Fruit fly (Drosophila melanogaster) whole organism, embryonic: ENCODE results near the gene RpS26.

Experiments
- B-H2 ChIP-seq: fragments of 200-800 bp; sonication (Bioruptor generic); optimal IDR thresholded peaks from 2 replicates; lab custom pipeline; 2018; ENCODE audit warnings: missing biosample characterization, mild to moderate bottlenecking, missing genetic modification characterization
- CG10366 ChIP-seq: fragments of 200-800 bp; sonication (Bioruptor generic); IDR thresholded peaks from 2 replicates; pipeline ENCODE4 v1.3.6; 2022; ENCODE audit warnings: missing biosample characterization, missing genetic modification characterization
- CG11093 ChIP-seq: fragments of 200-800 bp; sonication (Bioruptor generic); IDR thresholded peaks from 3 replicates; pipeline ENCODE4 v1.3.6; 2022; ENCODE audit warnings: missing biosample characterization, missing genetic modification characterization
- CG13287 ChIP-seq: fragments of 200-800 bp; sonication (Bioruptor generic); IDR thresholded peaks from 2 replicates; pipeline ENCODE4 v1.3.6; 2022; ENCODE audit warnings: missing biosample characterization, missing genetic modification characterization; ENCODE audit not compliant: partially characterized antibody
- CG14014 ChIP-seq: fragments of 200-800 bp; sonication (Bioruptor generic); IDR thresholded peaks from 2 replicates; pipeline ENCODE4 v1.3.6; 2022; ENCODE audit warnings: missing biosample characterization, missing genetic modification characterization
- CG15601 ChIP-seq: fragments of 200-800 bp; sonication (Bioruptor generic); optimal IDR thresholded peaks from 3 replicates; lab custom pipeline; 2019; ENCODE audit warnings: missing biosample characterization, mild to moderate bottlenecking, missing genetic modification characterization, moderate library complexity
- CG1647 ChIP-seq: fragments of 200-800 bp; sonication (Bioruptor generic); optimal IDR thresholded peaks from 3 replicates; lab custom pipeline; 2016; ENCODE audit warnings: missing biosample characterization, missing genetic modification characterization
- CG16779 ChIP-seq: fragments of 200-800 bp; sonication (Bioruptor generic); IDR thresholded peaks from 2 replicates; pipeline ENCODE4 v1.3.6; 2022; ENCODE audit warnings: missing biosample characterization, missing genetic modification characterization
- CG17568 ChIP-seq: fragments of 200-800 bp; sonication (Bioruptor generic); optimal IDR thresholded peaks from 2 replicates; lab custom pipeline; 2018; ENCODE audit warnings: missing biosample characterization, mild to moderate bottlenecking, missing genetic modification characterization, moderate library complexity
- CG3281 ChIP-seq: fragments of 200-800 bp; sonication (Bioruptor generic); optimal IDR thresholded peaks from 3 replicates; lab custom pipeline; 2017; ENCODE audit warnings: missing biosample characterization, mild to moderate bottlenecking, missing genetic modification characterization
- CG34376 ChIP-seq: fragments of 200-800 bp; sonication (Bioruptor generic); optimal IDR thresholded peaks from 2 replicates; lab custom pipeline; 2018; ENCODE audit warnings: missing biosample characterization, mild to moderate bottlenecking, missing genetic modification characterization
- CG34422 ChIP-seq: fragments of 200-800 bp; sonication (Bioruptor generic); IDR thresholded peaks from 3 replicates; pipeline ENCODE4 v1.3.6; 2022; ENCODE audit warnings: missing biosample characterization, missing genetic modification characterization
- CG6791 ChIP-seq: fragments of 200-800 bp; sonication (Bioruptor generic); IDR thresholded peaks from 3 replicates; pipeline ENCODE4 v1.3.6; 2022; ENCODE audit warnings: missing biosample characterization, missing genetic modification characterization; ENCODE audit not compliant: partially characterized antibody
- CG6854 ChIP-seq: fragments of 200-800 bp; sonication (Bioruptor generic); optimal IDR thresholded peaks from 3 replicates; lab custom pipeline; 2017; ENCODE audit warnings: missing biosample characterization, mild to moderate bottlenecking, missing genetic modification characterization
- CG7271 ChIP-seq: fragments of 200-800 bp; sonication (Bioruptor generic); optimal IDR thresholded peaks from 2 replicates; lab custom pipeline; 2018; ENCODE audit warnings: missing biosample characterization, mild to moderate bottlenecking, missing genetic modification characterization, moderate library complexity
- CG7786 ChIP-seq: fragments of 200-800 bp; sonication (Bioruptor generic); optimal IDR thresholded peaks from 2 replicates; lab custom pipeline; 2016; ENCODE audit warnings: missing biosample characterization, missing genetic modification characterization
- CG7928 ChIP-seq: fragments of 200-800 bp; sonication (Bioruptor generic); optimal IDR thresholded peaks from 2 replicates; lab custom pipeline; 2017; ENCODE audit warnings: missing biosample characterization, mild to moderate bottlenecking, missing genetic modification characterization
- CG9932 ChIP-seq: fragments of 200-800 bp; sonication (Bioruptor generic); IDR thresholded peaks from 2 replicates; pipeline ENCODE4 v1.3.6; 2022; ENCODE audit warnings: missing biosample characterization, missing genetic modification characterization
- Dll ChIP-seq: fragments of 200-800 bp; sonication (Bioruptor generic); IDR thresholded peaks from 4 replicates; pipeline ENCODE4 v1.3.6; 2022; ENCODE audit warnings: missing biosample characterization, missing genetic modification characterization; ENCODE audit not compliant: partially characterized antibody
- Elba2 ChIP-seq: fragments of 200-800 bp; sonication (Bioruptor generic); optimal IDR thresholded peaks from 3 replicates; lab custom pipeline; 2016; ENCODE audit warnings: missing biosample characterization, missing genetic modification characterization
- HLH3B ChIP-seq: fragments of 200-800 bp; sonication (Bioruptor generic); IDR thresholded peaks from 2 replicates; pipeline ENCODE4 v1.3.6; 2022; ENCODE audit warnings: missing biosample characterization, missing genetic modification characterization
- Hey ChIP-seq: fragments of 200-800 bp; sonication (Bioruptor generic); optimal IDR thresholded peaks from 3 replicates; lab custom pipeline; 2018; ENCODE audit warnings: missing biosample characterization, mild to moderate bottlenecking, missing genetic modification characterization
- MTF-1 ChIP-seq: fragments of 200-800 bp; sonication (Bioruptor generic); optimal IDR thresholded peaks from 2 replicates; lab custom pipeline; 2018; ENCODE audit warnings: missing biosample characterization, mild to moderate bottlenecking, missing genetic modification characterization, borderline replicate concordance
- Meics ChIP-seq: fragments of 200-800 bp; sonication (Bioruptor generic); optimal IDR thresholded peaks from 2 replicates; lab custom pipeline; 2017; ENCODE audit warnings: missing biosample characterization, mild to moderate bottlenecking, missing genetic modification characterization
- NC2α ChIP-seq: fragments of 200-800 bp; sonication (Bioruptor generic); optimal IDR thresholded peaks from 2 replicates; lab custom pipeline; 2016; ENCODE audit warnings: missing biosample characterization, missing genetic modification characterization
- Rfx ChIP-seq: fragments of 200-800 bp; sonication (Bioruptor generic); IDR thresholded peaks from 2 replicates; pipeline ENCODE4 v1.3.6; 2022; ENCODE audit warnings: missing biosample characterization, missing genetic modification characterization
- Six4 ChIP-seq: fragments of 200-800 bp; sonication (Bioruptor generic); optimal IDR thresholded peaks from 2 replicates; lab custom pipeline; 2016; ENCODE audit warnings: missing biosample characterization, missing genetic modification characterization
- Sry-δ ChIP-seq: fragments of 200-800 bp; sonication (Bioruptor generic); optimal IDR thresholded peaks from 2 replicates; lab custom pipeline; 2016; ENCODE audit warnings: missing biosample characterization, missing genetic modification characterization
- Ssrp ChIP-seq: fragments of 200-800 bp; sonication (Bioruptor generic); optimal IDR thresholded peaks from 2 replicates; lab custom pipeline; 2018; ENCODE audit warnings: missing biosample characterization, mild to moderate bottlenecking, missing genetic modification characterization, moderate library complexity
- Trl ChIP-seq, 3 experiments: fragments of >200 bp in 2 of 3; fragments of 200-800 bp in 1 of 3; sonication (Bioruptor generic) in 1 of 3; optimal IDR thresholded peaks; 2 replicates in 1 of 3; 3 replicates in 2 of 3; lab custom pipeline; 2016 to 2017; ENCODE audit warnings: missing biosample characterization in 1 of 3, missing genetic modification characterization in 1 of 3
- aop ChIP-seq: fragments of 200-800 bp; sonication (Bioruptor generic); IDR thresholded peaks from 2 replicates; pipeline ENCODE4 v1.3.6; 2022; ENCODE audit warnings: missing biosample characterization, missing genetic modification characterization
- bab2 ChIP-seq: fragments of 200-800 bp; sonication (Bioruptor generic); optimal IDR thresholded peaks from 2 replicates; lab custom pipeline; 2016; ENCODE audit warnings: missing biosample characterization, missing genetic modification characterization
- bcd ChIP-seq: fragments of 200-800 bp; sonication (Bioruptor generic); optimal IDR thresholded peaks from 2 replicates; lab custom pipeline; 2017; ENCODE audit warnings: missing biosample characterization, mild to moderate bottlenecking, missing genetic modification characterization
- dati ChIP-seq: fragments of 200-800 bp; sonication (Bioruptor generic); IDR thresholded peaks from 2 replicates; pipeline ENCODE4 v1.3.6; 2022; ENCODE audit warnings: missing biosample characterization, missing genetic modification characterization
- dmrt99B ChIP-seq: fragments of 200-800 bp; sonication (Bioruptor generic); optimal IDR thresholded peaks from 2 replicates; lab custom pipeline; 2018; ENCODE audit warnings: missing biosample characterization, mild to moderate bottlenecking, missing genetic modification characterization, moderate library complexity
- eve ChIP-seq, 2 experiments: fragments of >200 bp; optimal IDR thresholded peaks; 2 replicates each; lab custom pipeline; 2017; ENCODE audit warnings: missing biosample characterization in 2 of 2, missing genetic modification characterization in 2 of 2
- ham ChIP-seq: fragments of 200-800 bp; sonication (Bioruptor generic); IDR thresholded peaks from 2 replicates; pipeline ENCODE4 v1.3.6; 2022; ENCODE audit warnings: missing biosample characterization, missing genetic modification characterization
- insv ChIP-seq, 2 experiments: fragments of 200-800 bp; sonication (Bioruptor generic); optimal IDR thresholded peaks; 3 replicates each; lab custom pipeline; 2016 to 2018; ENCODE audit warnings: missing biosample characterization in 2 of 2, missing genetic modification characterization in 2 of 2
- mam ChIP-seq: fragments of 200-800 bp; sonication (Bioruptor generic); optimal IDR thresholded peaks from 3 replicates; lab custom pipeline; 2016; ENCODE audit warnings: missing biosample characterization, missing genetic modification characterization
- mirr ChIP-seq: fragments of 200-800 bp; sonication (Bioruptor generic); optimal IDR thresholded peaks from 3 replicates; lab custom pipeline; 2018; ENCODE audit warnings: missing biosample characterization, mild to moderate bottlenecking, missing genetic modification characterization
- p53 ChIP-seq: fragments of 200-800 bp; sonication (Bioruptor generic); optimal IDR thresholded peaks from 2 replicates; lab custom pipeline; 2016; ENCODE audit warnings: missing biosample characterization, missing genetic modification characterization
- pb ChIP-seq: fragments of 200-800 bp; sonication (Bioruptor generic); optimal IDR thresholded peaks from 3 replicates; lab custom pipeline; 2016; ENCODE audit warnings: missing biosample characterization, missing genetic modification characterization
- prd ChIP-seq, 3 experiments: fragments of >200 bp in 2 of 3; fragments of 200-800 bp in 1 of 3; sonication (Bioruptor generic) in 1 of 3; optimal IDR thresholded peaks in 2 of 3; IDR thresholded peaks in 1 of 3; 2 replicates in 2 of 3; 3 replicates in 1 of 3; pipeline versions ENCODE4 v1.3.6 to Lab custom; 2017 to 2022; ENCODE audit warnings: missing biosample characterization in 1 of 3, missing genetic modification characterization in 1 of 3
- salm ChIP-seq: fragments of 200-800 bp; sonication (Bioruptor generic); optimal IDR thresholded peaks from 2 replicates; lab custom pipeline; 2018; ENCODE audit warnings: missing biosample characterization, mild to moderate bottlenecking, missing genetic modification characterization
- sc ChIP-seq, 3 experiments: fragments of >200 bp in 2 of 3; fragments of 200-800 bp in 1 of 3; sonication (Bioruptor generic) in 1 of 3; optimal IDR thresholded peaks; 2 replicates in 2 of 3; 3 replicates in 1 of 3; lab custom pipeline; 2017; ENCODE audit warnings: mild to moderate bottlenecking in 1 of 3, missing biosample characterization in 1 of 3, missing genetic modification characterization in 1 of 3, missing genetic modification reagents in 1 of 3
- scrt ChIP-seq: fragments of 200-800 bp; sonication (Bioruptor generic); optimal IDR thresholded peaks from 2 replicates; lab custom pipeline; 2018; ENCODE audit warnings: missing biosample characterization, mild to moderate bottlenecking, missing genetic modification characterization, moderate library complexity
- slp2 ChIP-seq: fragments of 200-800 bp; sonication (Bioruptor generic); optimal IDR thresholded peaks from 2 replicates; lab custom pipeline; 2016; ENCODE audit warnings: missing biosample characterization, missing genetic modification characterization
- tll ChIP-seq, 2 experiments: fragments of 200-800 bp in 1 of 2; fragments of >200 bp in 1 of 2; sonication (Bioruptor generic) in 1 of 2; optimal IDR thresholded peaks; 2 replicates each; lab custom pipeline; 2017 to 2019; ENCODE audit warnings: missing biosample characterization in 2 of 2, missing genetic modification characterization in 2 of 2, mild to moderate bottlenecking in 1 of 2, moderate library complexity in 1 of 2
- tx ChIP-seq: fragments of 200-800 bp; sonication (Bioruptor generic); optimal IDR thresholded peaks from 2 replicates; lab custom pipeline; 2016; ENCODE audit warnings: missing biosample characterization, missing genetic modification characterization
- vnd ChIP-seq: fragments of 200-800 bp; sonication (Bioruptor generic); IDR thresholded peaks from 3 replicates; pipeline ENCODE4 v1.3.6; 2022; ENCODE audit warnings: missing biosample characterization, missing genetic modification characterization; ENCODE audit not compliant: partially characterized antibody

Gene RpS26

DNA sequence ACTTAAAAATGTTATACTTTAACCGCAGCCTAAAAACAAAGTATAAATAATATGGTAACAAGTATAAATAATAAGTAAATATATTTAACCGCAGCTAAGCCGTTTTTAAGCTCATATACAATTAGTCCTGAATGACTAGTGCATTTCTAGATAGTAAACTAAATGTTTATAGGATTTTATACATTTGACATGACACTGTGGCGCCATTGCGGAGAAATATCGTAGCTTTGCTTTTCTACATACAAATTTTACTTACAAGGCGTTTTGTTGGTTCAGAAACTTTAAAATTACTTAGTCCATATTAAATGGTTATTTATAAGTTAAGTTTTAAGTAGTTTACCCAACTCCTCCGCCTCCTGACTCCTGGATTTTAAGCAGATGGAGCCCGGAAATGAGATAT, 1.9 kb downstream of the RpS26 start (continued):
- TF ChIP-seq CG17568 (GFP tag; lab: Kevin White, UChicago) (no peak), CG9932 (GFP tag; lab: Robert Waterston, UW) (peak; percentile 16; the same call in 1 of the 2 replicates), Meics (GFP tag; lab: Kevin White, UChicago) (no peak), CG34376 (GFP tag; lab: Kevin White, UChicago) (no peak), dmrt99B (tag; lab: Kevin White, UChicago) (no peak), Hey (tag; lab: Kevin White, UChicago) (no peak), scrt (GFP tag; lab: Kevin White, UChicago) (no peak), CG7786 (GFP tag; lab: Kevin White, UChicago) (no peak), Ssrp (tag; lab: Kevin White, UChicago) (no peak), pb (GFP tag; lab: Kevin White, UChicago) (no peak), CG11093 (no peak), p53 (GFP tag; lab: Kevin White, UChicago) (no peak), insv (GFP tag; optimal IDR thresholded peaks at IDR 0.05; lab: Kevin White, UChicago) (peak in 1 of 2 experiments; percentile 6), CG15601 (tag; lab: Kevin White, UChicago) (no peak), CG7271 (tag; lab: Kevin White, UChicago) (no peak), HLH3B (no peak), slp2 (GFP tag; lab: Kevin White, UChicago) (no peak), CG34422 (no peak), CG13287 (GFP tag; lab: Robert Waterston, UW) (no peak), salm (tag; lab: Kevin White, UChicago) (no peak), CG16779 (GFP tag; lab: Robert Waterston, UW) (no peak), CG10366 (GFP tag; lab: Robert Waterston, UW) (no peak), sc (optimal IDR thresholded peaks at IDR 0.05; lab: Kevin White, UChicago) (no peak), sc (GFP tag; optimal IDR thresholded peaks at IDR 0.05; lab: Kevin White, UChicago) (no peak), CG6854 (GFP tag; lab: Kevin White, UChicago) (no peak), mirr (GFP tag; lab: Kevin White, UChicago) (no peak), Six4 (GFP tag; lab: Kevin White, UChicago) (no peak), CG14014 (peak; percentile 24; the same call in 1 of the 2 replicates), CG6791 (GFP tag; lab: Robert Waterston, UW) (no peak), mam (GFP tag; lab: Kevin White, UChicago) (no peak), CG1647 (GFP tag; lab: Kevin White, UChicago) (no peak), MTF-1 (GFP tag; lab: Kevin White, UChicago) (no peak), bab2 (GFP tag; lab: Kevin White, UChicago) (no peak), eve (GFP tag; optimal IDR thresholded peaks at IDR 0.05; lab: Kevin White, UChicago) (no peak), CG3281 (GFP tag; lab: Kevin White, UChicago) (no peak), Sry-δ (GFP tag; lab: Kevin White, UChicago) (no peak), Elba2 (GFP tag; lab: Kevin White, UChicago) (no peak), tx (no peak), dati (GFP tag; lab: Robert Waterston, UW) (no peak), vnd (GFP tag; lab: Robert Waterston, UW) (peak; percentile 40; the same call in 1 of the 3 replicates), prd (optimal IDR thresholded peaks at IDR 0.05; lab: Kevin White, UChicago) (no peak), prd (GFP tag; IDR thresholded peaks at IDR 0.05; lab: Robert Waterston, UW) (no peak), Rfx (GFP tag; lab: Robert Waterston, UW) (peak; percentile 73), aop (GFP tag; lab: Robert Waterston, UW) (no peak), ham (GFP tag; lab: Robert Waterston, UW) (no peak), Trl (optimal IDR thresholded peaks at IDR 0.05; lab: Kevin White, UChicago) (no peak), Trl (GFP tag; optimal IDR thresholded peaks at IDR 0.05; lab: Kevin White, UChicago) (no peak), Dll (GFP tag; lab: Robert Waterston, UW) (no peak), NC2α (no peak), B-H2 (GFP tag; lab: Kevin White, UChicago) (peak; percentile 30), CG7928 (GFP tag; lab: Kevin White, UChicago) (no peak), bcd (GFP tag; lab: Kevin White, UChicago) (peak; percentile 31), tll (GFP tag; optimal IDR thresholded peaks at IDR 0.05; lab: Kevin White, UChicago) (no peak)
